Fruit fly (Drosophila melanogaster) whole organism, pupa: ENCODE data around the gene Lcp65Aa.

Experiments
- CG10348 ChIP-seq: fragments of 200-800 bp; sonication (Bioruptor generic); IDR thresholded peaks from 2 replicates; pipeline ENCODE4 v1.3.6; 2022; ENCODE audit warnings: missing biosample characterization, missing genetic modification characterization
- CG15710 ChIP-seq: fragments of 200-800 bp; sonication (Bioruptor generic); optimal IDR thresholded peaks from 2 replicates; lab custom pipeline; 2018; ENCODE audit warnings: missing biosample characterization, mild to moderate bottlenecking, missing genetic modification characterization, moderate library complexity
- rn ChIP-seq: fragments of 200-800 bp; sonication (Bioruptor generic); IDR thresholded peaks from 2 replicates; pipeline ENCODE4 v1.3.6; 2022; ENCODE audit warnings: missing biosample characterization, missing genetic modification characterization

DNA sequence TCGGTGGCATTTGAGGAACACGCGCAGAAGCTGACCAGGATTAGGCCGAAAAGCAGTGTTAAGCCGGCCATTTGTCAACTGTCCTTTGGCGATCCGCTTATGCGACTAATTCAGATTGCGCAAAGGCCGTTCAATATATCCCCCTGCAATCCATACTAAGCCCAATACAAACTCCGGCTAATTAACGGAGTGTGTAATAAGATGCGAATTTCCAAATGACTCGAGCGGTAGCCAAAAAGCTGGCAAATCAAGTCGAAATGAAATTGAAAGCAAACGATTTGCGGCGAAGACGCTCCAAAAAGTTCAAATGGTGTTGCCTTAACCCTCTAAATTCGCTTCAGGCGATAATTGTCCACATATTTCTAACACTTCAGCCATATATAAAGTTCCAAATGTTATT lies 8.8 kb upstream of the Lcp65Aa start, which contains the start of gene Cpr65Aw:
- no peak for TF ChIP-seq CG15710 (tag; lab: Kevin White, UChicago)
- TF ChIP-seq CG10348 (GFP tag; lab: Robert Waterston, UW) = no peak
- TF ChIP-seq rn (GFP tag; lab: Robert Waterston, UW) = no peak
